Worm (Caenorhabditis elegans) whole organism, young adult: ENCODE results near the gene F30B5.11.

Source experiments
- C06A6.2 ChIP-seq: fragments of 200-800 bp; sonication (Bioruptor generic); conservative IDR thresholded peaks from 2 replicates; pipeline ENCODE4 v1.3.6; 2022; ENCODE audit warnings: missing genetic modification characterization, missing compliant biosample characterization
- F22D6.2 ChIP-seq: sonication (generic microtip); optimal IDR thresholded peaks from 2 replicates; lab custom pipeline; 2016; ENCODE audit warnings: mild to moderate bottlenecking, missing genetic modification characterization, missing compliant biosample characterization
- F37B4.10 ChIP-seq: fragments of 200-800 bp; sonication (Bioruptor generic); IDR thresholded peaks from 2 replicates; pipeline ENCODE4 v1.3.6; 2022; ENCODE audit warnings: missing genetic modification characterization, missing compliant biosample characterization
- F39B2.1 ChIP-seq: fragments of 200-800 bp; sonication (Bioruptor generic); IDR thresholded peaks from 2 replicates; pipeline ENCODE4 v1.3.6; 2022; ENCODE audit warnings: missing genetic modification reagents, missing genetic modification characterization, missing compliant biosample characterization
- K12H6.12 ChIP-seq: fragments of 200-800 bp; sonication (Bioruptor generic); optimal IDR thresholded peaks from 2 replicates; lab custom pipeline; 2018; ENCODE audit warnings: mild to moderate bottlenecking, missing genetic modification characterization, missing compliant biosample characterization
- attf-6 ChIP-seq: fragments of 200-800 bp; sonication (Bioruptor generic); IDR thresholded peaks from 2 replicates; pipeline ENCODE4 v1.3.6; 2022; ENCODE audit warnings: missing genetic modification reagents, missing genetic modification characterization, missing compliant biosample characterization
- hlh-12 ChIP-seq: sonication (generic microtip); optimal IDR thresholded peaks from 2 replicates; lab custom pipeline; 2016; ENCODE audit warnings: missing genetic modification characterization, missing compliant biosample characterization
- hmg-20 ChIP-seq: fragments of 200-800 bp; sonication (Bioruptor generic); IDR thresholded peaks from 2 replicates; pipeline ENCODE4 v1.3.6; 2022; ENCODE audit warnings: missing genetic modification reagents, missing genetic modification characterization, missing compliant biosample characterization
- lin-54 ChIP-seq: fragments of 200-800 bp; sonication (Bioruptor generic); optimal IDR thresholded peaks from 2 replicates; lab custom pipeline; 2018; ENCODE audit warnings: mild to moderate bottlenecking, missing genetic modification characterization, missing compliant biosample characterization
- nhr-90 ChIP-seq: sonication (generic microtip); optimal IDR thresholded peaks from 2 replicates; lab custom pipeline; 2016; ENCODE audit warnings: missing genotype, mild to moderate bottlenecking, missing genetic modification characterization, missing compliant biosample characterization
- pha-4 ChIP-seq: fragments of 150-350 bp; sonication (generic microtip); optimal IDR thresholded peaks from 2 replicates; lab custom pipeline; 2014; ENCODE audit warnings: missing biosample characterization, missing genetic modification reagents, missing genetic modification characterization
- rcor-1 ChIP-seq: fragments of 200-800 bp; sonication (Bioruptor generic); IDR thresholded peaks from 2 replicates; pipeline ENCODE4 v1.3.6; 2022; ENCODE audit warnings: missing genetic modification reagents, missing genetic modification characterization, missing compliant biosample characterization
- sdz-38 ChIP-seq: sonication (generic microtip); optimal IDR thresholded peaks from 2 replicates; lab custom pipeline; 2016; ENCODE audit warnings: missing genotype, missing genetic modification characterization, missing compliant biosample characterization
- snpc-4 ChIP-seq, 5 experiments: fragments of 150-350 bp in 1 of 5; sonication (generic microtip) in 4 of 5; optimal IDR thresholded peaks; 2 replicates each; lab custom pipeline; 2014 to 2018; ENCODE audit warnings: missing genetic modification characterization in 5 of 5, missing biosample characterization in 3 of 5, antibody characterized with exemption in 2 of 5, mild to moderate bottlenecking in 2 of 5, missing compliant biosample characterization in 2 of 5, missing genotype in 2 of 5, moderate library complexity in 2 of 5, missing genetic modification reagents in 1 of 5

- TF ChIP-seq pha-4 (no peak), F22D6.2 (tag; lab: Kevin White, UChicago) (no peak), nhr-90 (tag; lab: Kevin White, UChicago) (no peak), hmg-20 (GFP tag; lab: Robert Waterston, UW) (no peak), lin-54 (GFP tag; lab: Kevin White, UChicago) (no peak), snpc-4 (GFP tag; optimal IDR thresholded peaks at IDR 0.05; lab: Kevin White, UChicago) (no peak), snpc-4 (tag; optimal IDR thresholded peaks at IDR 0.05; lab: Kevin White, UChicago) (no peak), attf-6 (GFP tag; lab: Robert Waterston, UW) (no peak), C06A6.2 (no peak), F37B4.10 (no peak), hlh-12 (no peak), F39B2.1 (GFP tag; lab: Robert Waterston, UW) (no peak), K12H6.12 (tag; lab: Kevin White, UChicago) (no peak), sdz-38 (tag; lab: Kevin White, UChicago) (no peak), rcor-1 (no peak)
Measured at ce11 chrIV:4247770-4248169, 27.9 kb upstream of the F30B5.11 start, which contains the start of gene ama-1.
